Fruit fly (Drosophila melanogaster) S2 (cell line): ENCODE data around the gene abo.

Experiments used
- CG8478 ChIP-seq: fragments of >200 bp; optimal IDR thresholded peaks from 2 replicates; lab custom pipeline; 2018
- CTCF ChIP-seq, 2 experiments: fragments of >200 bp; optimal IDR thresholded peaks; 2 replicates each; lab custom pipeline; 2018

abo gene

dm6 chr2L:10987370-10987853 lies 12.3 kb upstream of the abo start, which contains the start of the genes piwi and CG12253:
piwi (minus strand) TSS chr2L:10987420.
CG12253 (plus strand) TSS chr2L:10987806.
- no peak for TF ChIP-seq CTCF (optimal IDR thresholded peaks at IDR 0.05; lab: Kevin White, UChicago)

- TF ChIP-seq CG8478 (lab: Kevin White, UChicago): no peak
- peak; percentile 49 to 91 for TF ChIP-seq CTCF (optimal IDR thresholded peaks at IDR 0.05; lab: Kevin White, UChicago)
Observed at dm6 chr2L:10986138-10986537, 11.0 kb upstream of the abo start.

- no peak for TF ChIP-seq CTCF (optimal IDR thresholded peaks at IDR 0.05; lab: Kevin White, UChicago)
- TF ChIP-seq CG8478 (lab: Kevin White, UChicago): no peak
Observed at dm6 chr2L:10976864-10977586, 1.9 kb upstream of the abo start.

dm6 chr2L:10976046-10976863 lies 1.2 kb upstream of the abo start, which contains the start of the genes ATPsynG and SCAR:
ATPsynG (minus strand) TSS chr2L:10976399.
SCAR (plus strand) TSS chr2L:10976772.
- TF ChIP-seq CTCF (optimal IDR thresholded peaks at IDR 0.05; lab: Kevin White, UChicago): peak; percentile 17 to 21
- TF ChIP-seq CG8478 (lab: Kevin White, UChicago): no peak

dm6 chr2L:10974638-10975037 lies 455 bp downstream of the abo start:
- TF ChIP-seq CTCF (optimal IDR thresholded peaks at IDR 0.05; lab: Kevin White, UChicago) (no peak), CG8478 (lab: Kevin White, UChicago) (no peak)

dm6 chr2L:10972224-10972623 lies 2.9 kb downstream of the abo start, which contains the start of gene CG16743:
CG16743 (plus strand) TSS chr2L:10972280.
- no peak for TF ChIP-seq CTCF (optimal IDR thresholded peaks at IDR 0.05; lab: Kevin White, UChicago)
- no peak for TF ChIP-seq CG8478 (lab: Kevin White, UChicago)

- TF ChIP-seq CTCF (optimal IDR thresholded peaks at IDR 0.05; lab: Kevin White, UChicago): no peak
- TF ChIP-seq CG8478 (lab: Kevin White, UChicago): no peak
Observed at dm6 chr2L:10970134-10970533, 5.0 kb downstream of the abo start, which contains the start of the genes Tmem214 and YL-1. Tmem214 (minus strand) TSS chr2L:10970275. YL-1 (plus strand) TSS chr2L:10970443.

dm6 chr2L:10968009-10968383 lies 7.1 kb downstream of the abo start:
- TF ChIP-seq CTCF (optimal IDR thresholded peaks at IDR 0.05; lab: Kevin White, UChicago) (no peak), CG8478 (lab: Kevin White, UChicago) (no peak)

- TF ChIP-seq CG8478 (lab: Kevin White, UChicago) (no peak), CTCF (optimal IDR thresholded peaks at IDR 0.05; lab: Kevin White, UChicago) (no peak)
Observed at dm6 chr2L:10967257-10968008, 7.7 kb downstream of the abo start.

- TF ChIP-seq CG8478 (lab: Kevin White, UChicago): no peak
- TF ChIP-seq CTCF (optimal IDR thresholded peaks at IDR 0.05; lab: Kevin White, UChicago): no peak
Observed at dm6 chr2L:10965962-10966361, 9.1 kb downstream of the abo start.

dm6 chr2L:10964493-10964892 lies 10.6 kb downstream of the abo start:
- TF ChIP-seq CTCF (optimal IDR thresholded peaks at IDR 0.05; lab: Kevin White, UChicago) (peak; percentile 1 to 59), CG8478 (lab: Kevin White, UChicago) (no peak)

- no peak for TF ChIP-seq CG8478 (lab: Kevin White, UChicago)
Observed at dm6 chr2L:10963979-10964378, 11.1 kb downstream of the abo start, which contains the start of gene dpr2. dpr2 (minus strand) TSS chr2L:10964153.

dm6 chr2L:10940196-10940595 lies 34.9 kb downstream of the abo start:
- TF ChIP-seq CTCF (optimal IDR thresholded peaks at IDR 0.05; lab: Kevin White, UChicago): peak in 1 of 2 experiments; percentile 67
- TF ChIP-seq CG8478 (lab: Kevin White, UChicago): no peak

dm6 chr2L:10936362-10936761 lies 38.7 kb downstream of the abo start, which contains the start of gene CG14072:
CG14072 (plus strand) TSS chr2L:10936662.
- TF ChIP-seq CTCF (optimal IDR thresholded peaks at IDR 0.05; lab: Kevin White, UChicago) (no peak), CG8478 (lab: Kevin White, UChicago) (no peak)
